Worm (Caenorhabditis elegans) whole organism, L3 larva: ENCODE data around the gene Y55F3AM.5.

Experiments used
- R02D3.7 ChIP-seq: fragments of 150-350 bp; optimal IDR thresholded peaks from 2 replicates; lab custom pipeline; 2014; ENCODE audit warnings: missing biosample characterization, missing genetic modification characterization
- ZK546.5 ChIP-seq: sonication (generic microtip); optimal IDR thresholded peaks from 2 replicates; lab custom pipeline; 2017; ENCODE audit warnings: missing biosample characterization, missing genetic modification characterization
- aly-2 ChIP-seq: fragments of 150-350 bp; optimal IDR thresholded peaks from 2 replicates; lab custom pipeline; 2014; ENCODE audit warnings: missing biosample characterization, missing genetic modification characterization
- ama-1 ChIP-seq: fragments of 150-350 bp; optimal IDR thresholded peaks from 2 replicates; lab custom pipeline; 2018
- ceh-16 ChIP-seq: sonication (generic microtip); optimal IDR thresholded peaks from 2 replicates; lab custom pipeline; 2017; ENCODE audit warnings: missing biosample characterization, missing genetic modification characterization
- ceh-28 ChIP-seq: fragments of 150-350 bp; optimal IDR thresholded peaks from 2 replicates; lab custom pipeline; 2014; ENCODE audit warnings: missing biosample characterization, missing genetic modification reagents, missing genetic modification characterization
- ceh-82 ChIP-seq: fragments of 150-350 bp; optimal IDR thresholded peaks from 2 replicates; lab custom pipeline; 2014; ENCODE audit warnings: missing biosample characterization, missing genetic modification characterization
- ceh-9 ChIP-seq: sonication (generic microtip); optimal IDR thresholded peaks from 2 replicates; lab custom pipeline; 2018; ENCODE audit warnings: missing biosample characterization, missing genetic modification characterization
- daf-12 ChIP-seq: fragments of 150-350 bp; optimal IDR thresholded peaks from 2 replicates; lab custom pipeline; 2014; ENCODE audit warnings: missing biosample characterization, missing genetic modification reagents, missing genetic modification characterization
- egl-27 ChIP-seq: sonication (generic microtip); optimal IDR thresholded peaks from 4 replicates; lab custom pipeline; 2017; ENCODE audit warnings: missing biosample characterization, missing genetic modification reagents, missing genetic modification characterization
- egl-5 ChIP-seq: fragments of 150-350 bp; optimal IDR thresholded peaks from 2 replicates; lab custom pipeline; 2017; ENCODE audit warnings: missing biosample characterization, missing genetic modification reagents, missing genetic modification characterization, inconsistent platforms
- elt-1 ChIP-seq: fragments of 150-350 bp; optimal IDR thresholded peaks from 2 replicates; lab custom pipeline; 2014; ENCODE audit warnings: missing biosample characterization, missing genetic modification characterization
- elt-2 ChIP-seq: sonication (generic microtip); optimal IDR thresholded peaks from 2 replicates; lab custom pipeline; 2016; ENCODE audit warnings: missing genetic modification reagents, mild to moderate bottlenecking, missing genetic modification characterization, missing compliant biosample characterization
- fkh-2 ChIP-seq: fragments of 150-350 bp; optimal IDR thresholded peaks from 2 replicates; lab custom pipeline; 2014; ENCODE audit warnings: missing biosample characterization, missing genetic modification reagents, missing genetic modification characterization
- hmg-11 ChIP-seq: sonication (generic microtip); optimal IDR thresholded peaks from 2 replicates; lab custom pipeline; 2016; ENCODE audit warnings: missing genetic modification characterization, missing compliant biosample characterization
- jun-1 ChIP-seq: fragments of 150-350 bp; optimal IDR thresholded peaks from 2 replicates; lab custom pipeline; 2014; ENCODE audit warnings: missing biosample characterization, missing genetic modification reagents, missing genetic modification characterization
- lin-15B ChIP-seq: fragments of 150-350 bp; optimal IDR thresholded peaks from 2 replicates; lab custom pipeline; 2014; ENCODE audit warnings: missing biosample characterization, missing genetic modification characterization
- lin-39 ChIP-seq: fragments of 150-350 bp; optimal IDR thresholded peaks from 2 replicates; lab custom pipeline; 2018; ENCODE audit warnings: missing biosample characterization, missing genetic modification reagents, missing genetic modification characterization
- lsy-12 ChIP-seq: sonication (generic microtip); optimal IDR thresholded peaks from 2 replicates; lab custom pipeline; 2016; ENCODE audit warnings: mild to moderate bottlenecking, missing genetic modification characterization, missing compliant biosample characterization
- nfya-1 ChIP-seq: sonication (generic microtip); optimal IDR thresholded peaks from 2 replicates; lab custom pipeline; 2017; ENCODE audit warnings: missing genetic modification characterization, mild to moderate bottlenecking, missing compliant biosample characterization, antibody characterized with exemption, moderate library complexity; ENCODE audit not compliant: insufficient read depth
- nhr-12 ChIP-seq: fragments of 150-350 bp; optimal IDR thresholded peaks from 2 replicates; lab custom pipeline; 2014; ENCODE audit warnings: missing biosample characterization, missing genetic modification characterization
- nhr-237 ChIP-seq: fragments of 150-350 bp; optimal IDR thresholded peaks from 2 replicates; lab custom pipeline; 2014; ENCODE audit warnings: missing biosample characterization, missing genetic modification characterization
- nhr-28 ChIP-seq: fragments of 150-350 bp; optimal IDR thresholded peaks from 2 replicates; lab custom pipeline; 2014; ENCODE audit warnings: missing biosample characterization, missing genetic modification characterization
- nhr-43 ChIP-seq: sonication (generic microtip); optimal IDR thresholded peaks from 2 replicates; lab custom pipeline; 2016; ENCODE audit warnings: mild to moderate bottlenecking, missing genetic modification characterization, missing compliant biosample characterization; ENCODE audit not compliant: poor library complexity, severe bottlenecking
- nhr-67 ChIP-seq: fragments of 150-350 bp; optimal IDR thresholded peaks from 2 replicates; lab custom pipeline; 2014; ENCODE audit warnings: missing biosample characterization, missing genetic modification characterization
- nhr-77 ChIP-seq: fragments of 150-350 bp; optimal IDR thresholded peaks from 2 replicates; lab custom pipeline; 2014; ENCODE audit warnings: missing biosample characterization, missing genetic modification characterization
- pha-4 ChIP-seq: fragments of 150-350 bp; optimal IDR thresholded peaks from 2 replicates; lab custom pipeline; 2014; ENCODE audit warnings: missing biosample characterization, missing genetic modification reagents, missing genetic modification characterization
- pqm-1 ChIP-seq: fragments of 150-350 bp; optimal IDR thresholded peaks from 2 replicates; lab custom pipeline; 2017; ENCODE audit warnings: missing biosample characterization, missing genetic modification characterization, inconsistent platforms
- skn-1 ChIP-seq: fragments of 150-350 bp; optimal IDR thresholded peaks from 2 replicates; lab custom pipeline; 2014; ENCODE audit warnings: missing biosample characterization, missing genetic modification characterization
- snpc-4 ChIP-seq: fragments of 150-350 bp; optimal IDR thresholded peaks from 2 replicates; lab custom pipeline; 2014; ENCODE audit warnings: missing biosample characterization, missing genetic modification characterization
- tbx-2 ChIP-seq: sonication (generic microtip); optimal IDR thresholded peaks from 2 replicates; lab custom pipeline; 2016; ENCODE audit warnings: mild to moderate bottlenecking, missing genetic modification characterization, missing compliant biosample characterization
- zag-1 ChIP-seq: fragments of 150-350 bp; optimal IDR thresholded peaks from 2 replicates; lab custom pipeline; 2014; ENCODE audit warnings: missing biosample characterization, missing genetic modification characterization

Y55F3AM.5 gene

ce11 chrIV:976372-976771 is 22.6 kb upstream of the Y55F3AM.5 start:
- no peak for TF ChIP-seq nfya-1 (tag; lab: Kevin White, UChicago)
- TF ChIP-seq elt-2: peak; percentile 55

DNA sequence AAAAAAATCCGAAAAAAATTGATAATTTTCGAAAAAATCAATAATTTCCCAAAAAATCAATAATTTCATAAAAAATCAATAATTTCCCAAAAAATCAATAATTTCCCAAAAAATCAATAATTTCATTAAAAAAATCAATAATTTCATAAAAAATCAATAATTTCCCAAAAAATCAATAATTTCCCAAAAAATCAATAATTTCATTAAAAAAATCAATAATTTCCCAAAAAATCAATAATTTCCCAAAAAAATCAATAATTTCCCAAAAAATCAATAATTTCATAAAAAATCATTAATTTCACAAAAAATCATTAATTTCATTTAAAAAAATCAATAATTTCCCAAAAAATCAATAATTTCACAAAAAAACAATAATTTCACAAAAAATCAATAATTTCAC is 21.2 kb upstream of the Y55F3AM.5 start:
- TF ChIP-seq ceh-28 (tag; lab: Kevin White, UChicago): peak; percentile 98
- TF ChIP-seq, all 47 proteins: peak for 1; not testable (repeated sequence) for 46

- peak; percentile 90 for TF ChIP-seq ceh-28 (tag; lab: Kevin White, UChicago)
These were observed 20.7 kb upstream of the Y55F3AM.5 start for ce11 chrIV:978309-978708.

ce11 chrIV:983558-983957 is 15.5 kb upstream of the Y55F3AM.5 start:
- TF ChIP-seq daf-12 (no peak), ceh-28 (tag; lab: Kevin White, UChicago) (peak; percentile 99), lsy-12 (tag; lab: Kevin White, UChicago) (no peak), skn-1 (tag; lab: Kevin White, UChicago) (no peak), nhr-77 (tag; lab: Kevin White, UChicago) (no peak)

DNA sequence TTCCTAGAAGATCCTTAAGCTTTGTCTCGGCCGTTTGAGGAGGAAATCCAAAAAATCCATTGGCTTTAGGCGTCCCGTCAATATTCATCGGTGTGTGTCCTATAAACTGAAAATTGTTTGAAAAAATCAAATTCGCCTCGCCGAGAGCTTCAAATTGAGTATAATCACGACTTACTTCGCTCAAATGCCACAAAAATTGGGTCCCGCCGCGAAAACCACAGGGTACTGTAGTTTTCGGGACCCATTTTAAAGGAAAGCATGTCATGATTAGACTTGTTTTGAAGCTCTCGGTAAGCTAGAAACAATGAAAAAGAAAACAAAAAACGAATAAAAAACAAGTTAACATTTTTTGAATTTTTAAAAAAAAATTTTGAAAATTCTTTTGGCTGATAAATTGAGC is 8.7 kb upstream of the Y55F3AM.5 start, which contains the start of gene egrh-2:
egrh-2 (minus strand) TSS at position 101 of the 400 bp plus-strand sequence.
- TF ChIP-seq fkh-2 (no peak), egl-5 (tag; lab: Kevin White, UChicago) (no peak), tbx-2 (tag; lab: Kevin White, UChicago) (no peak), elt-1 (tag; lab: Kevin White, UChicago) (no peak), pha-4 (no peak), nhr-12 (tag; lab: Kevin White, UChicago) (no peak), ceh-82 (tag; lab: Kevin White, UChicago) (no peak)

- TF ChIP-seq snpc-4 (tag; lab: Kevin White, UChicago) (peak; percentile 94), lin-39 (tag; lab: Kevin White, UChicago) (no peak), elt-2 (peak; percentile 3), pqm-1 (tag; lab: Kevin White, UChicago) (peak; percentile 25), ama-1 (peak; percentile 92)
- TF ChIP-seq, all 47 proteins: peak for 4
These were observed 7.8 kb upstream of the Y55F3AM.5 start for ce11 chrIV:991181-991642.

DNA sequence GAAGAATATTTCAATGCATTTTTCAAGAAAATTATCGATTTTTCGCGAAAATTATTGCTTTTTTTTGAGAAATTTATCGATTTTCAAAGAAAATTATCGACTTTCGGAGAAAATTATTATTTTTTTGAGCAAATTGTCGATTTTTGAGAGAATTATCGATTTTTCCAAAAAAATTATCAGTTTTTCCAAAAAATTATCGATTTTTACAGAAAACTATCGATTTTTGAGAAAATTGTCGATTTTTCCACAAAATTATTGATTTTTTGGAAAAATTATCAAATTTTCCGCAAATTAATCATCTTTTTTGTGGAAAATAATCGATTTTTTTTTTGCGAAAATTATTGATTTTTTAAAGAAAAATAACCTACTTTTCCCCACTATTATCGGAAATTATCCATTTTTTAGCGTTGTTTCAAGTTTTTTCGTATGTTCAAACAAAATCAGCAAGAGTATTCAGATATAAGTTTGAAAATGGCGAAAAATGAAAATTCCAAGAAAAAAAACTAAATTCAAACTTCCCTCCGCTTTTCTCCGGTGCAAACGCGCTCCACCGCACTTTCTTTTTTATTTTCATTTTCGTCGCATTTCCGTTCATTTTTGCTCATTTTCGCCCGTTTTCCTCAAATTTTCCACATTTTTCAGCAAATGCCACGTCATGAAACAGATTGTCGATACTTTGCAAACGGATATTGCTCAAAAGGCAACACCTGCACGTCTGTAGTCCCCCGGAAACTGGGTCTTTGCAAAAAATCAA is 7.2 kb upstream of the Y55F3AM.5 start, which contains the start of gene lep-2:
lep-2 (plus strand) TSS at position 637 of the 754 bp plus-strand sequence.
- no peak for TF ChIP-seq nhr-67
- TF ChIP-seq egl-27 (tag; lab: Kevin White, UChicago): no peak
- no peak for TF ChIP-seq elt-1 (tag; lab: Kevin White, UChicago)
- no peak for TF ChIP-seq ceh-9 (tag; lab: Kevin White, UChicago)
- TF ChIP-seq nhr-28 (tag; lab: Kevin White, UChicago): no peak
- TF ChIP-seq nfya-1 (tag; lab: Kevin White, UChicago): peak; percentile 4
- no peak for TF ChIP-seq aly-2 (tag; lab: Kevin White, UChicago)
- no peak for TF ChIP-seq jun-1 (tag; lab: Kevin White, UChicago)
- TF ChIP-seq zag-1 (tag; lab: Kevin White, UChicago): no peak
- no peak for TF ChIP-seq daf-12
- no peak for TF ChIP-seq R02D3.7
- no peak for TF ChIP-seq snpc-4 (tag; lab: Kevin White, UChicago)
- TF ChIP-seq fkh-2: no peak
- TF ChIP-seq ceh-16: no peak
- TF ChIP-seq egl-5 (tag; lab: Kevin White, UChicago): no peak
- no peak for TF ChIP-seq tbx-2 (tag; lab: Kevin White, UChicago)
- no peak for TF ChIP-seq nhr-12 (tag; lab: Kevin White, UChicago)
- TF ChIP-seq nhr-237: no peak
- peak; percentile 40 for TF ChIP-seq lin-15B (tag; lab: Kevin White, UChicago)
- no peak for TF ChIP-seq nhr-43
- TF ChIP-seq hmg-11: no peak
- no peak for TF ChIP-seq ZK546.5 (tag; lab: Kevin White, UChicago)
- peak; percentile 96 for TF ChIP-seq ceh-28 (tag; lab: Kevin White, UChicago)
- TF ChIP-seq pha-4: no peak
